Fruit fly (Drosophila melanogaster) whole organism, embryonic: ENCODE measurements around the gene Pebp1.

Experiments used
- CG6683 ChIP-seq: fragments of 200-800 bp; sonication (Bioruptor generic); optimal IDR thresholded peaks from 2 replicates; lab custom pipeline; 2017; ENCODE audit warnings: missing biosample characterization, mild to moderate bottlenecking, missing genetic modification characterization, missing genetic modification reagents
- btn ChIP-seq: fragments of 200-800 bp; sonication (Bioruptor generic); optimal IDR thresholded peaks from 2 replicates; lab custom pipeline; 2016; ENCODE audit warnings: missing biosample characterization, missing genetic modification characterization

- no peak for TF ChIP-seq CG6683 (GFP tag; lab: Kevin White, UChicago)
- no peak for TF ChIP-seq btn (GFP tag; lab: Kevin White, UChicago)
Measured at dm6 chr3R:22420911-22421310, 44.9 kb upstream of the Pebp1 start, which contains the start of the genes Nop56 and mats.
